Worm (Caenorhabditis elegans): Measurements from ENCODE around the gene atgp-1.

DNA sequence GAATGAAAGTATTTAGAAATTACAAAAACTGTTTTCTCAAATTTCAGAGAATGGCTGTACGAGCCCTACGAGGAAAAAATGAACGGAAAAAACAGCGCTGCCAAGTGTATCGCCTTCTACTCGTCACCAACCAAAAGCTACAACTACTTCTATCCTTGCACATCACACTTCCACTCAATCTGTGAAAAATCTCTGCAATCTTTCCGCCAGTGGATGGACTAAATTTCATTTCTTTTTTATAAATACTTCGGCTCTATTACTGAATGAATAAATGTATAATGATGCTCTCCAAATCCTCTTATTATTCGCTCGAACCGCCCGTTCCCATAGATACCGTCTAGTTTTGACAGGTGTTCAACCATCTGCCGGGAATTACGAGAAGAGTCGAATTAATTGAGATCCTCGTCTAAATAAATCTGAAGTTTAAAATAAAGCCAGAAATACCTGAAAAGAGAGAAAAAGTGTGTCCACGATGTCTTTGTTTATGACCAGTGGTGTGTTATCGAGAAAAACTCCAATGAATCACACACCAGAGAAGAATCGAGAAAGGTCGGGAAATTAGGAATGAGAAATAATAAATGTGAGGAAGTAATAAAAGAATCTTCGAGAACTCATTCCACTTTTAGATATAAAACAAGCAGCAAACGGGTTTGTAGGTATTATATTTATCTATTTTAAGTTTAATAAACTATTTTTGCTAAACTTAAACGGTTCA is 8.5 kb downstream of the atgp-1 start:
- TF ChIP-seq pha-4 (tag; optimal IDR thresholded peaks at IDR 0.05) (no peak), elt-3 (tag; optimal IDR thresholded peaks at IDR 0.05) (no peak), ztf-11 (tag; optimal IDR thresholded peaks at IDR 0.05) (no peak), unc-39 (tag; optimal IDR thresholded peaks at IDR 0.05) (no peak), nhr-237 (tag; optimal IDR thresholded peaks at IDR 0.05) (no peak), drap-1 (GFP tag; optimal IDR thresholded peaks at IDR 0.05) (no peak), nhr-28 (tag; optimal IDR thresholded peaks at IDR 0.05) (no peak)
